Fruit fly (Drosophila melanogaster) whole organism, wandering third instar larva: ENCODE results near the gene ca.
A peak's percentile ranks its signal among the peaks of the same experiment; 100 is the strongest.

Source experiments
- CrebA ChIP-seq: fragments of 200-800 bp; sonication (Bioruptor generic); optimal IDR thresholded peaks from 2 replicates; lab custom pipeline; 2016; ENCODE audit warnings: missing biosample characterization, mild to moderate bottlenecking, missing genetic modification characterization, borderline replicate concordance
- HLH106 ChIP-seq: fragments of 200-800 bp; optimal IDR thresholded peaks from 3 replicates; lab custom pipeline; 2019; ENCODE audit warnings: missing biosample characterization, mild to moderate bottlenecking, missing genetic modification characterization, moderate library complexity
- Hr78 ChIP-seq: fragments of >200 bp; optimal IDR thresholded peaks from 2 replicates; lab custom pipeline; 2017; ENCODE audit warnings: missing biosample characterization, missing genetic modification characterization
- N ChIP-seq: fragments of >200 bp; optimal IDR thresholded peaks from 2 replicates; lab custom pipeline; 2018; ENCODE audit warnings: missing biosample characterization, missing external identifiers, missing genetic modification characterization
- ey ChIP-seq: fragments of 200-800 bp; sonication (Bioruptor generic); optimal IDR thresholded peaks from 2 replicates; lab custom pipeline; 2016; ENCODE audit warnings: missing biosample characterization, missing genetic modification characterization
- foxo ChIP-seq, 2 experiments: fragments of 200-800 bp; sonication (Bioruptor generic); optimal IDR thresholded peaks; 2 replicates in 1 of 2; 3 replicates in 1 of 2; lab custom pipeline; 2016 to 2017; ENCODE audit warnings: missing biosample characterization in 2 of 2, missing genetic modification characterization in 2 of 2
- h ChIP-seq: fragments of 200-800 bp; sonication (Bioruptor generic); optimal IDR thresholded peaks from 3 replicates; lab custom pipeline; 2016; ENCODE audit warnings: missing biosample characterization, mild to moderate bottlenecking, missing genetic modification characterization
- lola ChIP-seq: fragments of >200 bp; optimal IDR thresholded peaks from 2 replicates; lab custom pipeline; 2017; ENCODE audit warnings: missing biosample characterization, missing genetic modification characterization
- pan ChIP-seq: fragments of >200 bp; optimal IDR thresholded peaks from 2 replicates; lab custom pipeline; 2017
- psq ChIP-seq: fragments of 200-800 bp; sonication (Bioruptor generic); optimal IDR thresholded peaks from 3 replicates; lab custom pipeline; 2017; ENCODE audit warnings: missing biosample characterization, mild to moderate bottlenecking, missing genetic modification characterization, moderate library complexity

DNA sequence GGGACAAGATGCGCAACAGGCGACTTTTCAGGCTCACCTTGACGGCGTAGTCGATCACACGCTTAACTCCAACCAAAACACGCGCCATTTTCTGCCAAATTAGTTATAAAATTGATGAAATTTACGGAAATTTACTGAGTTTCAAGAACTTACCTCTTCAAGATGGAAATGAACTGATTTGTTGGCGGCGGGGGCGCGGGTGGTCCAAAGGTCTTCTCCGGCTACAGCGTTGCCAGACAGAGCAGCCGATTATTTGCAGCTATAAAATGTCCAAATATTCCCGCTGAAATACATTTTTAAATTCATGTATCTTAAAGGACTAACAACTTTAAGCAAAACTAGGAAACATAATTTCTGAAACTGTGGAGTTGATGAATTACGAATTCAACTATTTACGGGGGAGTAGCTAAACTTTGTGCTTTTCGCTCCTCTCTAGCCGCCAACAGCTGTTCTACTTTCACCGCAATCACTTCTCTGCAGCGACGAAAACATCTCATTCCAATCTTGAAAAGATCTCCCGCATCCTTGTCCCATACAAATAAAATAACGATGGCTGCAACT, 3.8 kb upstream of the ca start, which contains the start of the genes Etfb and CG7789:
- peak; percentile 86 for TF ChIP-seq h
- peak in 1 of 2 experiments; percentile 91 for TF ChIP-seq foxo (GFP tag; optimal IDR thresholded peaks at IDR 0.05; lab: Kevin White, UChicago)
- TF ChIP-seq HLH106 (tag; lab: Kevin White, UChicago): peak; percentile 84
- no peak for TF ChIP-seq lola (GFP tag; lab: Kevin White, UChicago)
- peak; percentile 77 for TF ChIP-seq psq (GFP tag; lab: Kevin White, UChicago)
- no peak for TF ChIP-seq CrebA (GFP tag; lab: Kevin White, UChicago)
- no peak for TF ChIP-seq Hr78 (GFP tag; lab: Kevin White, UChicago)
- no peak for TF ChIP-seq N (GFP tag; lab: Kevin White, UChicago)
- TF ChIP-seq ey (GFP tag; lab: Kevin White, UChicago): peak; percentile 84
- no peak for TF ChIP-seq pan (lab: Kevin White, UChicago)
